Fruit fly (Drosophila melanogaster) whole organism: Measurements from ENCODE around the gene CG7896.

Experiments used
- pan ChIP-seq: fragments of >200 bp; optimal IDR thresholded peaks from 2 replicates; lab custom pipeline; 2017
- psq ChIP-seq: fragments of >200 bp; optimal IDR thresholded peaks from 2 replicates; lab custom pipeline; 2017
- usp ChIP-seq: fragments of >200 bp; optimal IDR thresholded peaks from 2 replicates; lab custom pipeline; 2017; ENCODE audit warnings: missing biosample characterization, missing genetic modification characterization, mixed read lengths

dm6 chr3R:29963102-29963501 is 20.1 kb upstream of the CG7896 start:
- no peak for TF ChIP-seq usp (GFP tag; lab: Kevin White, UChicago)
- TF ChIP-seq psq (lab: Kevin White, UChicago) = no peak
- TF ChIP-seq pan (lab: Kevin White, UChicago) = no peak
